Worm (Caenorhabditis elegans) whole organism, L4/young adult: ENCODE results near the gene C05B5.8.

Experiments
- W03F9.2 ChIP-seq: fragments of 150-350 bp; optimal IDR thresholded peaks from 2 replicates; lab custom pipeline; 2014; ENCODE audit warnings: missing biosample characterization, missing genetic modification characterization
- dao-5 ChIP-seq: sonication (generic microtip); optimal IDR thresholded peaks from 2 replicates; lab custom pipeline; 2016; ENCODE audit warnings: missing genotype, missing genetic modification characterization, moderate library complexity, missing compliant biosample characterization
- him-1 ChIP-seq: sonication (generic microtip); optimal IDR thresholded peaks from 2 replicates; lab custom pipeline; 2016; ENCODE audit warnings: missing genotype, missing genetic modification reagents, missing genetic modification characterization, missing compliant biosample characterization

DNA sequence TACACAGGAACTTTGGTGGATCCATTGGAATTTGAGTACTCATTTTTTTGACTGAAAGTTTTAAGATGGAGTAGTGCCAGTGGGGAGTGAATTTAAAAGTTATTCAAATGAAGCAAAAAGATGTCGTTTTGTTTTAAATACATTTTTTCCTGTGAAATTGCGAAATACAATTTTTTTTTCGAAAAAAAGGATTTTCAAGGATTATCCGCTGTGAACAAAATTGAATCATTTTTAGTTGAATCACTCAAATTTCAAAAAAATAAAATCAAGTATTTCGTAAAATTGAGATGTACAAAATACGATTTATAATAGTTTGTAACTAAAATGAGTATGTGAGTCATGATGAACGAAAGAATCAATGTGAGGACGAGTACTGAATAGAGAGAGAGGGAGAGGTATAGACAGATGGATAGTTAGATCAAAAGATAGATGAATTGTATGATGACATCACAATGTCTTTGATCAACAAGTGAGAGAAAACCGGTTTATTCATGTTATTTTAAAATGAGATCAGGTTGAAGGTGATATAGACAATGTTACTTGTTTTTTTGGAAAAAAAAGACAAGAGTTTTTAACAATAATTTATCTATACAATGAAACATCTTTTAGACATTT is at the start of gene C05B5.8:
- TF ChIP-seq dao-5 (no peak), him-1 (no peak), W03F9.2 (tag; lab: Kevin White, UChicago) (no peak)
